Fruit fly (Drosophila melanogaster): ENCODE data around the gene CG5194.

Gene CG5194

DNA sequence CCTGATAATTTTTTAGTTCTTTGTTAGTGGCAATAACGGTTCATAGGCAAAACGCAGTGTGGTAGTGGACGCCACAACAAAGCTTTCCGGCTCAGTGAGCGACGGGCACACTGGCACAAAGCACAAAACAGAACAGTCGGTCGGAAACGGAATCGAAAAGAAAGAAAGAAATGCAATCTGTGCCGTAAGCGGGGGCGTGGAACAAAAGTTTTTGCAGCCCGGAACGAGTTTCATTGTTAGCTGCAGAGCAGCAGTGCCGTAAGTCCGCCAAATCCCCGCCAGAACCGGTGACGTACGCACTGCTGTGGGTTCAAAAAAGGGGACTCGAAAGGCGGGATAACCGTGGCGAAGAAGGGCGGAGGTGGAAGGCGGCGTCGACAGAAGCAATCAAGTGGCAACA lies 41.2 kb downstream of the CG5194 start, which contains the start of gene CG5026 (continued):
- TF ChIP-seq CG10543 (GFP tag; optimal IDR thresholded peaks at IDR 0.05) = no peak
- TF ChIP-seq Max (GFP tag; optimal IDR thresholded peaks at IDR 0.05) = no peak
- TF ChIP-seq gfzf (GFP tag; optimal IDR thresholded peaks at IDR 0.05) = peak; percentile 83
- TF ChIP-seq CG31388 (GFP tag; optimal IDR thresholded peaks at IDR 0.05) = no peak
- no peak for TF ChIP-seq Hmx (GFP tag; optimal IDR thresholded peaks at IDR 0.05)
- TF ChIP-seq GATAe (GFP tag; conservative IDR thresholded peaks at IDR 0.05) = no peak
- peak; percentile 46 for TF ChIP-seq CG12659 (GFP tag; optimal IDR thresholded peaks at IDR 0.05)
- 0 out of 2 replicates have a peak, but pooled peaks have one; percentile 19 for TF ChIP-seq vvl (GFP tag; IDR thresholded peaks at IDR 0.05)
- TF ChIP-seq CG3281 (GFP tag; optimal IDR thresholded peaks at IDR 0.05) = no peak
- TF ChIP-seq chn (GFP tag; optimal IDR thresholded peaks at IDR 0.05) = no peak
- no peak for TF ChIP-seq jing (GFP tag; optimal IDR thresholded peaks at IDR 0.05)
- TF ChIP-seq CG18764 (GFP tag; optimal IDR thresholded peaks at IDR 0.05) = no peak
- no peak for TF ChIP-seq CG15479 (GFP tag; optimal IDR thresholded peaks at IDR 0.05)
- no peak for TF ChIP-seq CG3065 (GFP tag; optimal IDR thresholded peaks at IDR 0.05)
- TF ChIP-seq CG34224 (GFP tag; IDR thresholded peaks at IDR 0.05; ENCODE audit: partially characterized antibody) = 0 out of 3 replicates have a peak, but pooled peaks have one; percentile 14
- TF ChIP-seq pan (optimal IDR thresholded peaks at IDR 0.05) = no peak
- no peak for TF ChIP-seq pan (GFP tag; optimal IDR thresholded peaks at IDR 0.05 in 1 of 2, IDR thresholded peaks at IDR 0.05 in 1 of 2)
- TF ChIP-seq Hr51 (GFP tag; optimal IDR thresholded peaks at IDR 0.05) = no peak
- TF ChIP-seq CG34422 (GFP tag; IDR thresholded peaks at IDR 0.05) = 0 out of 3 replicates have a peak, but pooled peaks have one; percentile 14
- no peak for TF ChIP-seq Tbp (GFP tag; optimal IDR thresholded peaks at IDR 0.05)
- no peak for TF ChIP-seq CG6791 (GFP tag; IDR thresholded peaks at IDR 0.05; ENCODE audit: partially characterized antibody)
- TF ChIP-seq CG18011 (GFP tag; optimal IDR thresholded peaks at IDR 0.05) = no peak
- TF ChIP-seq kay (GFP tag; optimal IDR thresholded peaks at IDR 0.05) = no peak
- no peak for TF ChIP-seq Abd-B (GFP tag; optimal IDR thresholded peaks at IDR 0.05)
- TF ChIP-seq CG3838 (GFP tag; optimal IDR thresholded peaks at IDR 0.05) = no peak
- no peak for TF ChIP-seq ash1 (GFP tag; optimal IDR thresholded peaks at IDR 0.05)
- TF ChIP-seq CG17385 (GFP tag; optimal IDR thresholded peaks at IDR 0.05) = no peak
- TF ChIP-seq CG10366 (GFP tag; IDR thresholded peaks at IDR 0.05) = no peak
- TF ChIP-seq MBD-R2 (GFP tag; IDR thresholded peaks at IDR 0.05) = peak; percentile 90
- TF ChIP-seq HmgZ (tag; optimal IDR thresholded peaks at IDR 0.05) = peak; percentile 47
- no peak for TF ChIP-seq CG11695 (GFP tag; IDR thresholded peaks at IDR 0.05)
- peak; percentile 22 for TF ChIP-seq CG2116 (GFP tag; optimal IDR thresholded peaks at IDR 0.05)
- peak; percentile 32 for TF ChIP-seq CG10462 (GFP tag; optimal IDR thresholded peaks at IDR 0.05)

- TF ChIP-seq nau (GFP tag; optimal IDR thresholded peaks at IDR 0.05) (no peak), Optix (GFP tag; IDR thresholded peaks at IDR 0.05) (no peak), CG8290 (GFP tag; optimal IDR thresholded peaks at IDR 0.05) (no peak), CG8290 (tag; optimal IDR thresholded peaks at IDR 0.05) (no peak), mirr (GFP tag; optimal IDR thresholded peaks at IDR 0.05) (no peak), pzg (GFP tag; optimal IDR thresholded peaks at IDR 0.05) (peak; percentile 87), trem (tag; optimal IDR thresholded peaks at IDR 0.05) (peak; percentile 98), salm (tag; optimal IDR thresholded peaks at IDR 0.05) (no peak), CG6689 (GFP tag; IDR thresholded peaks at IDR 0.05) (no peak), tio (GFP tag; optimal IDR thresholded peaks at IDR 0.05) (no peak), Adf1 (GFP tag; IDR thresholded peaks at IDR 0.05) (no peak), ato (GFP tag; IDR thresholded peaks at IDR 0.05; ENCODE audit: partially characterized antibody) (peak; percentile 56), hb (GFP tag; IDR thresholded peaks at IDR 0.05; ENCODE audit: partially characterized antibody) (peak; percentile 70; the same call in 2 of the 3 replicates), bbx (GFP tag; IDR thresholded peaks at IDR 0.05; ENCODE audit: partially characterized antibody) (peak; percentile 72), CG14014 (GFP tag; IDR thresholded peaks at IDR 0.05) (no peak), ftz-f1 (GFP tag; optimal IDR thresholded peaks at IDR 0.05) (peak; percentile 82), CG15514 (GFP tag; optimal IDR thresholded peaks at IDR 0.05) (peak; percentile 55), cas (GFP tag; IDR thresholded peaks at IDR 0.05) (no peak), CG14441 (GFP tag; IDR thresholded peaks at IDR 0.05) (no peak)
Measured at dm6 chr3L:8966324-8967011, 43.2 kb downstream of the CG5194 start, which contains the start of the genes CG5653 and CG5021. Gene CG5653, minus strand, starts transcription at chr3L:8966374. Gene CG5021, plus strand, starts transcription at chr3L:8966829.

Measured in whole organism, embryonic.